Worm (Caenorhabditis elegans): ENCODE results near the gene mix-1.

Gene mix-1

DNA sequence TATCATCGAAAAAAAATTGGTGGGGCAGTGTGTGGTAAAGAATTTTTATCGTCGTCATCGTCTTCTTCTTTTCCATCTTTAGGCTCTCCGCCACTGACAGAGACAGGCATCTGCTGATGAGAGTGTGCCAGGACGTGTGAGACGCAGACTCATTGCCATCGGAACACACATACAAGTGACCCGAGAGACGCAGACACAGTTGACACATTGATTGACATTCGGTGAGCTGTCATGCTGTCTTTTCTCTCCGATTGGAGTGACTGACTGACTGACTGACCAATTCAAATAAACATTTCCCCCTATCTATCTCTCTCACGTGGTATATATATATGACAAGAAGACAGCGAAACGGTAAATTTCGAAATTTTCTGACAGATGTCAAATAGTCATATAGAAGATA lies 27.1 kb downstream of the mix-1 start (continued):
- TF ChIP-seq pag-3 (tag; optimal IDR thresholded peaks at IDR 0.05; ENCODE audit: borderline replicate concordance, insufficient read depth) = no peak
- TF ChIP-seq ceh-63 (GFP tag; optimal IDR thresholded peaks at IDR 0.05) = no peak
- peak; percentile 24 for TF ChIP-seq isw-1 (GFP tag; IDR thresholded peaks at IDR 0.05)
- TF ChIP-seq nhr-19 (GFP tag; conservative IDR thresholded peaks at IDR 0.05) = peak; percentile 68
- no peak for TF ChIP-seq efl-3 (GFP tag; optimal IDR thresholded peaks at IDR 0.05)
- TF ChIP-seq ceh-8 (GFP tag; optimal IDR thresholded peaks at IDR 0.05) = no peak
- no peak for TF ChIP-seq ces-1 (GFP tag; optimal IDR thresholded peaks at IDR 0.05)
- peak; percentile 99 for TF ChIP-seq lin-14 (GFP tag; optimal IDR thresholded peaks at IDR 0.05)
- TF ChIP-seq C04F5.9 (tag; optimal IDR thresholded peaks at IDR 0.05) = peak; percentile 76
- TF ChIP-seq rnt-1 (tag; optimal IDR thresholded peaks at IDR 0.05) = peak; percentile 56
- peak; percentile 90 for TF ChIP-seq nhr-71 (tag; optimal IDR thresholded peaks at IDR 0.05)
- TF ChIP-seq ets-5 (GFP tag; IDR thresholded peaks at IDR 0.05) = no peak
- no peak for TF ChIP-seq grh-1 (GFP tag; IDR thresholded peaks at IDR 0.05)
- peak; percentile 63 for TF ChIP-seq skn-1 (tag; optimal IDR thresholded peaks at IDR 0.05)
- TF ChIP-seq elt-2 (tag; optimal IDR thresholded peaks at IDR 0.05) = peak; percentile 56
- TF ChIP-seq unc-62 (GFP tag; optimal IDR thresholded peaks at IDR 0.05) = peak; percentile 41
- no peak for TF ChIP-seq unc-30 (tag; optimal IDR thresholded peaks at IDR 0.05)
- no peak for TF ChIP-seq mef-2 (tag; optimal IDR thresholded peaks at IDR 0.05)
- TF ChIP-seq efl-1 (optimal IDR thresholded peaks at IDR 0.05) = peak; percentile 65 to 67
- TF ChIP-seq efl-1 (GFP tag; optimal IDR thresholded peaks at IDR 0.05 in 1 of 2) = peak; percentile 56 to 95
- TF ChIP-seq nhr-11 (tag; optimal IDR thresholded peaks at IDR 0.05) = no peak
- no peak for TF ChIP-seq sup-37 (GFP tag; optimal IDR thresholded peaks at IDR 0.05)
- no peak for TF ChIP-seq lin-39 (tag; optimal IDR thresholded peaks at IDR 0.05)
- peak; percentile 39 for TF ChIP-seq C16A3.4 (tag; optimal IDR thresholded peaks at IDR 0.05)
- peak; percentile 62 for TF ChIP-seq aha-1 (tag; optimal IDR thresholded peaks at IDR 0.05)
- peak; percentile 29 for TF ChIP-seq pax-3 (tag; optimal IDR thresholded peaks at IDR 0.05)
- TF ChIP-seq fkh-8 (tag; optimal IDR thresholded peaks at IDR 0.05) = peak; percentile 61
- TF ChIP-seq jun-1 (tag; optimal IDR thresholded peaks at IDR 0.05) = peak; percentile 47
- no peak for TF ChIP-seq Y116A8C.19 (tag; optimal IDR thresholded peaks at IDR 0.05; ENCODE audit: borderline replicate concordance)
- peak; percentile 60 for TF ChIP-seq unc-86 (tag; optimal IDR thresholded peaks at IDR 0.05)
- TF ChIP-seq ztf-11 (tag; optimal IDR thresholded peaks at IDR 0.05) = peak in 1 of 2 experiments; percentile 71
- TF ChIP-seq mep-1 (tag; optimal IDR thresholded peaks at IDR 0.05) = peak; percentile 89
- peak; percentile 61 for TF ChIP-seq irx-1 (tag; optimal IDR thresholded peaks at IDR 0.05)
- TF ChIP-seq hpl-2 (GFP tag; optimal IDR thresholded peaks at IDR 0.05) = no peak
- no peak for TF ChIP-seq zag-1 (tag; optimal IDR thresholded peaks at IDR 0.05)
- no peak for TF ChIP-seq ceh-90 (tag; optimal IDR thresholded peaks at IDR 0.05)
- peak; percentile 68 to 80 for TF ChIP-seq lin-35 (GFP tag; optimal IDR thresholded peaks at IDR 0.05)
- TF ChIP-seq unc-130 (tag; optimal IDR thresholded peaks at IDR 0.05) = no peak
- TF ChIP-seq nhr-28 (tag; optimal IDR thresholded peaks at IDR 0.05) = no peak
- TF ChIP-seq hlh-4 (tag; optimal IDR thresholded peaks at IDR 0.05) = no peak
- TF ChIP-seq aly-2 (tag; optimal IDR thresholded peaks at IDR 0.05) = no peak
- TF ChIP-seq egl-13 (tag; optimal IDR thresholded peaks at IDR 0.05) = peak; percentile 59
- TF ChIP-seq nhr-20 (tag; optimal IDR thresholded peaks at IDR 0.05) = peak; percentile 84

DNA sequence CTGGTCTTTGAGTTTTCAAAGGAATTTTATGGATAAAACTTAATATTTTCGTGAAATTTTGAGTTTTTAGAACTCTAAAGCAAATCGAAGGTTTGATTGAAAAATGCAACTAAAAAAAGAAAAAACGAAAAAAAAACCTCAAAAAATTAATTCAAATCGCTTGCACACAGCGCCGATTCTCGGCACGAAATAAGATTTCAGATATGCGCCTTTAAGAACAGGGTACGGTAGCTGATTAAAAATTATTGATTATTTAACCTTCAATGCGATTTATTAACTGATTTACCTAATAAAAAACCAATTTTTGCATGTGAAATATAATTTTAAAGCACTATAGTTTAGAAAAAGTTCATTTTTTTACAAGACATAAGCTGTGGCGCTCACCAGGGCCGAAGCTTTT lies 28.8 kb downstream of the mix-1 start:
- TF ChIP-seq unc-130 (tag; optimal IDR thresholded peaks at IDR 0.05) (no peak), ceh-90 (tag; optimal IDR thresholded peaks at IDR 0.05) (no peak), ceh-63 (GFP tag; optimal IDR thresholded peaks at IDR 0.05) (no peak), hpl-2 (GFP tag; optimal IDR thresholded peaks at IDR 0.05) (no peak), alr-1 (tag; optimal IDR thresholded peaks at IDR 0.05; ENCODE audit: borderline replicate concordance) (no peak), unc-30 (tag; optimal IDR thresholded peaks at IDR 0.05) (no peak), fkh-8 (tag; optimal IDR thresholded peaks at IDR 0.05) (no peak), sptf-1 (tag; optimal IDR thresholded peaks at IDR 0.05) (no peak), sox-4 (tag; optimal IDR thresholded peaks at IDR 0.05) (no peak), blmp-1 (tag; optimal IDR thresholded peaks at IDR 0.05) (no peak), ama-1 (optimal IDR thresholded peaks at IDR 0.05) (no peak), irx-1 (tag; optimal IDR thresholded peaks at IDR 0.05) (no peak), hlh-4 (tag; optimal IDR thresholded peaks at IDR 0.05) (no peak), C04F5.9 (tag; optimal IDR thresholded peaks at IDR 0.05) (no peak), lsy-2 (tag; optimal IDR thresholded peaks at IDR 0.05) (no peak), snpc-4 (tag; optimal IDR thresholded peaks at IDR 0.05) (no peak), nhr-85 (tag) (no peak), nhr-12 (tag; optimal IDR thresholded peaks at IDR 0.05) (no peak), unc-86 (tag; optimal IDR thresholded peaks at IDR 0.05) (no peak), nhr-47 (tag; optimal IDR thresholded peaks at IDR 0.05) (no peak)
